Worm (Caenorhabditis elegans) whole organism, L4 larva: ENCODE results near the gene ugt-17.
A peak's percentile ranks its signal among the peaks of the same experiment; 100 is the strongest.

Source experiments
- D1046.2 ChIP-seq: fragments of 200-800 bp; sonication (Bioruptor generic); IDR thresholded peaks from 2 replicates; pipeline ENCODE4 v1.3.6; 2022; ENCODE audit warnings: missing genetic modification characterization, missing compliant biosample characterization
- F26F4.8 ChIP-seq: fragments of 200-800 bp; sonication (Bioruptor generic); conservative IDR thresholded peaks from 2 replicates; pipeline ENCODE4 v1.3.6; 2022; ENCODE audit warnings: missing genetic modification characterization, missing compliant biosample characterization
- Y48G9A.11 ChIP-seq: fragments of 200-800 bp; sonication (Bioruptor generic); IDR thresholded peaks from 2 replicates; pipeline ENCODE4 v1.3.6; 2022; ENCODE audit warnings: missing genetic modification reagents, missing genetic modification characterization, missing compliant biosample characterization
- aha-1 ChIP-seq: fragments of 150-350 bp; peaks from one replicate; lab custom pipeline; 2014; ENCODE audit warnings: missing biosample characterization, missing genetic modification characterization
- attf-4 ChIP-seq: sonication (generic microtip); optimal IDR thresholded peaks from 3 replicates; lab custom pipeline; 2017; ENCODE audit warnings: missing biosample characterization, missing genetic modification characterization
- ceh-20 ChIP-seq: fragments of 200-800 bp; sonication (Bioruptor generic); IDR thresholded peaks from 2 replicates; pipeline ENCODE4 v1.3.6; 2022; ENCODE audit warnings: missing genetic modification reagents, missing genetic modification characterization, missing compliant biosample characterization
- ceh-32 ChIP-seq: sonication (generic microtip); optimal IDR thresholded peaks from 2 replicates; lab custom pipeline; 2016; ENCODE audit warnings: mild to moderate bottlenecking, missing genetic modification characterization, missing compliant biosample characterization; ENCODE audit not compliant: poor library complexity
- ceh-44 ChIP-seq: fragments of 200-800 bp; sonication (Bioruptor generic); IDR thresholded peaks from 2 replicates; pipeline ENCODE4 v1.3.6; 2022; ENCODE audit warnings: missing genetic modification reagents, missing genetic modification characterization, missing compliant biosample characterization
- ces-1 ChIP-seq: fragments of 150-350 bp; sonication (generic microtip); optimal IDR thresholded peaks from 4 replicates; lab custom pipeline; 2014; ENCODE audit warnings: missing biosample characterization, missing genetic modification reagents, missing genetic modification characterization
- cey-2 ChIP-seq: sonication (generic microtip); optimal IDR thresholded peaks from 3 replicates; lab custom pipeline; 2017; ENCODE audit warnings: missing genetic modification characterization, mild to moderate bottlenecking, missing compliant biosample characterization, antibody characterized with exemption, borderline replicate concordance; ENCODE audit not compliant: insufficient read depth
- daf-16 ChIP-seq, 3 experiments: sonication (generic microtip); optimal IDR thresholded peaks; 2 replicates each; lab custom pipeline; 2016 to 2017; ENCODE audit warnings: missing genetic modification characterization in 3 of 3, missing genetic modification reagents in 3 of 3, mild to moderate bottlenecking in 2 of 3, missing compliant biosample characterization in 2 of 3, missing biosample characterization in 1 of 3, moderate library complexity in 1 of 3
- daf-19 ChIP-seq: fragments of 200-800 bp; sonication (Bioruptor generic); conservative IDR thresholded peaks from 2 replicates; pipeline ENCODE4 v1.3.6; 2022; ENCODE audit warnings: missing genetic modification characterization, missing compliant biosample characterization
- dmd-6 ChIP-seq: fragments of 200-800 bp; sonication (Bioruptor generic); IDR thresholded peaks from 2 replicates; pipeline ENCODE4 v1.3.6; 2022; ENCODE audit warnings: missing genetic modification reagents, missing genetic modification characterization, missing compliant biosample characterization
- duxl-1 ChIP-seq: sonication (generic microtip); optimal IDR thresholded peaks from 2 replicates; lab custom pipeline; 2016; ENCODE audit warnings: mild to moderate bottlenecking, missing genetic modification characterization, moderate library complexity, missing compliant biosample characterization; ENCODE audit not compliant: poor library complexity
- dve-1 ChIP-seq: sonication (generic microtip); optimal IDR thresholded peaks from 2 replicates; lab custom pipeline; 2017; ENCODE audit warnings: antibody characterized with exemption, mild to moderate bottlenecking, missing genetic modification characterization, missing compliant biosample characterization; ENCODE audit not compliant: insufficient read depth
- egl-43 ChIP-seq: fragments of 200-800 bp; sonication (Bioruptor generic); IDR thresholded peaks from 2 replicates; pipeline ENCODE4 v1.3.6; 2022; ENCODE audit warnings: missing genetic modification reagents, missing genetic modification characterization, missing compliant biosample characterization
- fkh-10 ChIP-seq: fragments of 150-350 bp; optimal IDR thresholded peaks from 2 replicates; lab custom pipeline; 2014; ENCODE audit warnings: missing biosample characterization, missing genetic modification reagents, missing genetic modification characterization
- hlh-11 ChIP-seq: fragments of 200-800 bp; sonication (Bioruptor generic); optimal IDR thresholded peaks from 2 replicates; lab custom pipeline; 2018; ENCODE audit warnings: mild to moderate bottlenecking, missing genetic modification characterization, missing compliant biosample characterization
- hlh-30 ChIP-seq: sonication (generic microtip); optimal IDR thresholded peaks from 2 replicates; lab custom pipeline; 2017; ENCODE audit warnings: antibody characterized with exemption, mild to moderate bottlenecking, missing genetic modification characterization, missing compliant biosample characterization; ENCODE audit not compliant: insufficient read depth
- lin-15B ChIP-seq: fragments of 150-350 bp; sonication (generic microtip); optimal IDR thresholded peaks from 3 replicates; lab custom pipeline; 2014; ENCODE audit warnings: missing biosample characterization, missing genetic modification characterization
- lin-39 ChIP-seq: fragments of 150-350 bp; optimal IDR thresholded peaks from 2 replicates; lab custom pipeline; 2014; ENCODE audit warnings: missing biosample characterization, missing genetic modification reagents, missing genetic modification characterization
- lsy-2 ChIP-seq, 2 experiments: fragments of 150-350 bp in 1 of 2; sonication (generic microtip) in 1 of 2; optimal IDR thresholded peaks; 2 replicates each; lab custom pipeline; 2014 to 2017; ENCODE audit warnings: missing biosample characterization in 2 of 2, missing genetic modification characterization in 2 of 2
- madf-5 ChIP-seq, 2 experiments: fragments of 200-800 bp; sonication (Bioruptor generic); IDR thresholded peaks; 2 replicates each; pipeline ENCODE4 v1.3.6; 2022; ENCODE audit warnings: missing compliant biosample characterization in 2 of 2, missing genetic modification characterization in 2 of 2
- madf-9 ChIP-seq: fragments of 200-800 bp; sonication (Bioruptor generic); conservative IDR thresholded peaks from 2 replicates; pipeline ENCODE4 v1.3.6; 2022; ENCODE audit warnings: missing genetic modification reagents, missing genetic modification characterization, missing compliant biosample characterization
- mep-1 ChIP-seq: fragments of 150-350 bp; sonication (generic microtip); optimal IDR thresholded peaks from 3 replicates; lab custom pipeline; 2014; ENCODE audit warnings: missing biosample characterization, missing genetic modification characterization
- mxl-2 ChIP-seq: fragments of 200-800 bp; sonication (Bioruptor generic); conservative IDR thresholded peaks from 2 replicates; pipeline ENCODE4 v1.3.6; 2022; ENCODE audit warnings: missing genetic modification reagents, missing genetic modification characterization, missing compliant biosample characterization
- mxl-3 ChIP-seq: fragments of 200-800 bp; sonication (Bioruptor generic); optimal IDR thresholded peaks from 2 replicates; lab custom pipeline; 2018; ENCODE audit warnings: mild to moderate bottlenecking, missing genetic modification characterization, missing compliant biosample characterization
- nhr-10 ChIP-seq: fragments of 150-350 bp; optimal IDR thresholded peaks from 2 replicates; lab custom pipeline; 2014; ENCODE audit warnings: missing biosample characterization, missing genetic modification characterization
- nhr-102 ChIP-seq: sonication (generic microtip); optimal IDR thresholded peaks from 2 replicates; lab custom pipeline; 2016; ENCODE audit warnings: mild to moderate bottlenecking, missing genetic modification characterization, moderate library complexity, missing compliant biosample characterization
- nhr-28 ChIP-seq: fragments of 150-350 bp; optimal IDR thresholded peaks from 2 replicates; lab custom pipeline; 2014; ENCODE audit warnings: missing biosample characterization, missing genetic modification characterization
- nhr-48 ChIP-seq: sonication (generic microtip); optimal IDR thresholded peaks from 2 replicates; lab custom pipeline; 2016; ENCODE audit warnings: mild to moderate bottlenecking, missing genetic modification characterization, missing compliant biosample characterization
- pqm-1 ChIP-seq: sonication (generic microtip); optimal IDR thresholded peaks from 2 replicates; lab custom pipeline; 2017; ENCODE audit warnings: missing biosample characterization, missing genetic modification characterization
- rbr-2 ChIP-seq: sonication (generic microtip); optimal IDR thresholded peaks from 2 replicates; lab custom pipeline; 2016; ENCODE audit warnings: missing genotype, missing genetic modification characterization, missing compliant biosample characterization
- snpc-1.2 ChIP-seq: fragments of 200-800 bp; sonication (Bioruptor generic); IDR thresholded peaks from 2 replicates; pipeline ENCODE4 v1.3.6; 2022; ENCODE audit warnings: missing genetic modification reagents, missing genetic modification characterization, missing compliant biosample characterization
- spr-1 ChIP-seq: sonication (generic microtip); optimal IDR thresholded peaks from 2 replicates; lab custom pipeline; 2016; ENCODE audit warnings: mild to moderate bottlenecking, missing genetic modification characterization, missing compliant biosample characterization
- unc-39 ChIP-seq: sonication (generic microtip); optimal IDR thresholded peaks from 2 replicates; lab custom pipeline; 2017; ENCODE audit warnings: missing biosample characterization, missing genetic modification characterization
- unc-62 ChIP-seq, 3 experiments: fragments of 150-350 bp in 1 of 3; sonication (generic microtip); optimal IDR thresholded peaks in 2 of 3; peaks in 1 of 3; 1 replicate in 1 of 3; 2 replicates in 2 of 3; lab custom pipeline; 2014 to 2017; ENCODE audit warnings: missing biosample characterization in 3 of 3, missing genetic modification characterization in 3 of 3, missing genetic modification reagents in 3 of 3, missing genotype in 1 of 3
- zfp-3 ChIP-seq: fragments of 200-800 bp; sonication (Bioruptor generic); conservative IDR thresholded peaks from 2 replicates; pipeline ENCODE4 v1.3.6; 2022; ENCODE audit warnings: missing genetic modification reagents, missing genetic modification characterization, missing compliant biosample characterization
- zip-11 ChIP-seq: fragments of 200-800 bp; sonication (Bioruptor generic); IDR thresholded peaks from 2 replicates; pipeline ENCODE4 v1.3.6; 2022; ENCODE audit warnings: missing genetic modification characterization, missing compliant biosample characterization

ugt-17 gene

DNA sequence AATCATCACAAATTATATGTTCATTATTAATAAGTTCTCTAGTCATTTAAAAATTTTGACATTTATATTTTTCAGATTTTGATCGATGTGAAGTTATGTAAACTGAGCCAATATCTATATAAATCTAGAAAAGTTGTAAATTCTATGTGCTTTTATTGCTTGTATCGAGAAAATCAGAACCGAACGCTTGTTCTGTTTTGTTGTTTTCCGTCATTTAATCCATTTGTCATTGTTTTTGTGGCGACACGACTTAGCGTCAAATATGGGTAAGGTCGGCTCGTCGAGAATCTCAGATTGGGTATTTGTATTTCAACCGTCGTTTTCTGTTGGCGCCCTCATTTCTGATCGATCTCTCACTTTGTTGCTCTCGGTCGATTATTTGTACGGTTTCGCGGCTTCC, 9.6 kb upstream of the ugt-17 start, which contains the start of gene cht-5:
TSS of gene cht-5 (plus strand) at position 301 of the 400 bp plus-strand sequence.
- no peak for TF ChIP-seq hlh-30 (tag; lab: Kevin White, UChicago)
- no peak for TF ChIP-seq lin-39
- no peak for TF ChIP-seq nhr-10 (tag; lab: Kevin White, UChicago)

DNA sequence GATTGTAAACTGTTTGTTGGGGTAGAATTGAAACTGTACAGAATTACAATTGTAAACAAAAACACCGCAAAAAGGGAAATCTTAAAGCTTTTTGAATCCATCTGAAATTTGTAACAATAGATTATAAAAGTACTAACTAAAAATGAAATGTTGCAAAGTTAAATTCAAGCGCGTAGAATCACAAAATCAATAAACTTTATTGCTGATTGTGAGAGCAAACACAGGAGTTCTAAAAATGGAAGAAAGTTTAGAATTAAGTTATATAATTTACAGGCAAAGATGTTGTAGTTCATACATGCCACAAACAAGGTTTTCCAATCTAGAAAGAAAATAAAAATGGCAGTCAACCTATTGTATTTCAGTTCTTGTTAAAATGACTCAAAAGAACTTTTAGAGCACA, 7.4 kb upstream of the ugt-17 start, which contains the start of gene C08B6.3:
TSS of gene C08B6.3 (minus strand) at position 101 of the 400 bp plus-strand sequence.
- no peak for TF ChIP-seq unc-39
- TF ChIP-seq daf-16 (GFP tag; optimal IDR thresholded peaks at IDR 0.05; lab: Kevin White, UChicago): no peak
- TF ChIP-seq daf-16 (tag; optimal IDR thresholded peaks at IDR 0.05; lab: Kevin White, UChicago): peak; percentile 8
- TF ChIP-seq unc-62 (GFP tag; optimal IDR thresholded peaks at IDR 0.05 in 1 of 2; lab: Kevin White, UChicago): peak in 1 of 2 experiments; percentile 18
- no peak for TF ChIP-seq unc-62 (tag; optimal IDR thresholded peaks at IDR 0.05; lab: Kevin White, UChicago)

DNA sequence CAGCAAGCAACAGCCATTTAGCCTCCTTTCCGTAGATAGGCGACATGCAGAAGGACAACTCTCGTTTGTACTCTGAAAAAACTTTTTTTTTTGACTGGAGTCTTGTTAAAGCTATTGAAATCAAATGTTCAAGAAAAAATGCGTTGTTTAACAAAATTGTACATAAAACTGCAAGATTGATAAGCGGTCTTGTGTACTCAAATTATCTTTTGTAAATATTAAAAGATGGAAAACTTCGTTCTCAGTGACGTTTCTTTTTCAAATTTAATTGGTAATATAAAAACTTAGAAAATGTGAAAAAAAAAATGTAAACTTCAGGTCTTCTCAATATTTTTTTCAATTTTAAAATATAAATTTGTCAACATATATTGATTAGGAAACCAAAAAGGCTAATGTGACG, 6.4 kb upstream of the ugt-17 start:
- TF ChIP-seq attf-4 (tag; lab: Kevin White, UChicago): no peak
- no peak for TF ChIP-seq aha-1 (tag; lab: Kevin White, UChicago)
- TF ChIP-seq dmd-6 (GFP tag; lab: Robert Waterston, UW): no peak
- TF ChIP-seq spr-1 (tag; lab: Kevin White, UChicago): no peak
- no peak for TF ChIP-seq nhr-48
- TF ChIP-seq nhr-102 (tag; lab: Kevin White, UChicago): no peak
- no peak for TF ChIP-seq Y48G9A.11 (GFP tag; lab: Robert Waterston, UW)
- no peak for TF ChIP-seq rbr-2 (tag; lab: Kevin White, UChicago)
- peak; percentile 44 for TF ChIP-seq pqm-1
- no peak for TF ChIP-seq unc-39
- TF ChIP-seq ceh-44: no peak
- TF ChIP-seq daf-16 (GFP tag; optimal IDR thresholded peaks at IDR 0.05; lab: Kevin White, UChicago): no peak
- peak; percentile 53 for TF ChIP-seq daf-16 (tag; optimal IDR thresholded peaks at IDR 0.05; lab: Kevin White, UChicago)
- TF ChIP-seq ces-1 (GFP tag; lab: Kevin White, UChicago): no peak
- peak; percentile 17 for TF ChIP-seq nhr-28 (tag; lab: Kevin White, UChicago)
- TF ChIP-seq lsy-2 (tag; optimal IDR thresholded peaks at IDR 0.05; lab: Kevin White, UChicago): no peak
- TF ChIP-seq mep-1 (tag; lab: Kevin White, UChicago): no peak
- no peak for TF ChIP-seq snpc-1.2 (GFP tag; lab: Robert Waterston, UW)
- TF ChIP-seq hlh-11: no peak
- no peak for TF ChIP-seq zip-11
- TF ChIP-seq mxl-3: no peak
- TF ChIP-seq duxl-1 (tag; lab: Kevin White, UChicago): no peak
- no peak for TF ChIP-seq zfp-3 (GFP tag; lab: Robert Waterston, UW)

- no peak for TF ChIP-seq madf-5 (GFP tag; IDR thresholded peaks at IDR 0.05; lab: Robert Waterston, UW)
- no peak for TF ChIP-seq lin-15B
- no peak for TF ChIP-seq snpc-1.2 (GFP tag; lab: Robert Waterston, UW)
- TF ChIP-seq spr-1 (tag; lab: Kevin White, UChicago): no peak
- TF ChIP-seq daf-19: no peak
These were observed 2.5 kb upstream of the ugt-17 start, which contains the start of gene C08B6.11 for ce11 chrV:10107309-10107708. Gene C08B6.11, plus strand, starts transcription at chrV:10107609.

- TF ChIP-seq F26F4.8 (GFP tag; lab: Robert Waterston, UW) (no peak), aha-1 (tag; lab: Kevin White, UChicago) (peak; percentile 44)
These were observed 648 bp upstream of the ugt-17 start, which contains the start of gene C08B6.2 for ce11 chrV:10105412-10105811. Gene C08B6.2, plus strand, starts transcription at chrV:10105712.

- TF ChIP-seq pqm-1: peak; percentile 34
- TF ChIP-seq mxl-2: no peak
- TF ChIP-seq daf-16 (GFP tag; optimal IDR thresholded peaks at IDR 0.05; lab: Kevin White, UChicago): no peak
- TF ChIP-seq daf-16 (tag; optimal IDR thresholded peaks at IDR 0.05; lab: Kevin White, UChicago): peak; percentile 48
- TF ChIP-seq ceh-20 (GFP tag; lab: Robert Waterston, UW): no peak
- peak; percentile 29 for TF ChIP-seq dve-1 (tag; lab: Kevin White, UChicago)
- TF ChIP-seq hlh-30 (tag; lab: Kevin White, UChicago): no peak
- TF ChIP-seq cey-2 (tag; lab: Kevin White, UChicago): no peak
- no peak for TF ChIP-seq lsy-2 (tag; optimal IDR thresholded peaks at IDR 0.05; lab: Kevin White, UChicago)
- no peak for TF ChIP-seq nhr-102 (tag; lab: Kevin White, UChicago)
- TF ChIP-seq mep-1 (tag; lab: Kevin White, UChicago): peak; percentile 38
- TF ChIP-seq egl-43 (GFP tag; lab: Robert Waterston, UW): no peak
- no peak for TF ChIP-seq ceh-32 (tag; lab: Kevin White, UChicago)
- TF ChIP-seq fkh-10 (GFP tag; lab: Kevin White, UChicago): no peak
- TF ChIP-seq D1046.2 (GFP tag; lab: Robert Waterston, UW): no peak
- no peak for TF ChIP-seq madf-9
These were observed 953 bp downstream of the ugt-17 start for ce11 chrV:10103811-10104210.
